Worm (Caenorhabditis elegans): ENCODE data around the gene str-37.

DNA sequence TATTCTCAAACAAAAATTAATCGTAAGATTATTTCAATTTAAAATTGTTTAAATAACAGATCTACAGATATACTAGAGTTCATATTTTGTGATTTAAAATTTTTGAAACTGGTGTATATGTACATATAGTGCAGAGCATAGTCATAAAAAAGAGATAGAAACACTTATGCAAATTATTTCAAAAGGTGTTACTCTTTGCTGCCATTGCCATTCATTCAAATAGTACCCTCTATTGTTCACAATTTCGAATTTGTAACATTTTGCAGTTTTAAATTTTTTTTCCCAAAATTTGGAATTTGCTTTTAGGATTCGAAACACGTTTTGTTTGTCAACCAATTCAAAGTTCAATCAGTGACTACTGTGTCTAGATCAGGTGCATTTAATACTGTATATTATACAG lies 32.7 kb downstream of the str-37 start, which contains the start of gene F32H5.4:
- TF ChIP-seq ref-1 (GFP tag; conservative IDR thresholded peaks at IDR 0.05) = no peak
- TF ChIP-seq med-1 (GFP tag; optimal IDR thresholded peaks at IDR 0.05; ENCODE audit: insufficient read depth) = no peak

Measured in whole organism, midembryonic.